Fruit fly (Drosophila melanogaster) whole organism, embryonic: ENCODE data around the gene CG31775.

Source experiments
- Ada2b ChIP-seq: fragments of 200-800 bp; sonication (Bioruptor generic); IDR thresholded peaks from 2 replicates; pipeline ENCODE4 v1.3.6; 2022; ENCODE audit warnings: missing biosample characterization, missing genetic modification characterization
- Bteb2 ChIP-seq: fragments of 200-800 bp; sonication (Bioruptor generic); optimal IDR thresholded peaks from 2 replicates; lab custom pipeline; 2016; ENCODE audit warnings: missing biosample characterization, missing genetic modification characterization
- CG11695 ChIP-seq: fragments of 200-800 bp; sonication (Bioruptor generic); IDR thresholded peaks from 3 replicates; pipeline ENCODE4 v1.3.6; 2022; ENCODE audit warnings: missing biosample characterization, missing genetic modification characterization
- CG11696 ChIP-seq: fragments of 200-800 bp; sonication (Bioruptor generic); IDR thresholded peaks from 2 replicates; pipeline ENCODE4 v1.3.6; 2022; ENCODE audit warnings: missing biosample characterization, missing genetic modification characterization
- CG12769 ChIP-seq: fragments of 200-800 bp; sonication (Bioruptor generic); optimal IDR thresholded peaks from 2 replicates; lab custom pipeline; 2019; ENCODE audit warnings: missing biosample characterization, mild to moderate bottlenecking, missing genetic modification characterization, moderate library complexity
- CG14014 ChIP-seq: fragments of 200-800 bp; sonication (Bioruptor generic); IDR thresholded peaks from 2 replicates; pipeline ENCODE4 v1.3.6; 2022; ENCODE audit warnings: missing biosample characterization, missing genetic modification characterization
- CG14441 ChIP-seq: fragments of 200-800 bp; sonication (Bioruptor generic); IDR thresholded peaks from 2 replicates; pipeline ENCODE4 v1.3.6; 2022; ENCODE audit warnings: missing biosample characterization, missing genetic modification characterization
- CG14710 ChIP-seq: fragments of 200-800 bp; sonication (Bioruptor generic); optimal IDR thresholded peaks from 3 replicates; lab custom pipeline; 2019; ENCODE audit warnings: missing biosample characterization, mild to moderate bottlenecking, missing genetic modification characterization, moderate library complexity
- CG18262 ChIP-seq: fragments of 200-800 bp; optimal IDR thresholded peaks from 3 replicates; lab custom pipeline; 2019; ENCODE audit warnings: missing biosample characterization, mild to moderate bottlenecking, missing genetic modification characterization, moderate library complexity
- CG2120 ChIP-seq: fragments of 200-800 bp; sonication (Bioruptor generic); optimal IDR thresholded peaks from 3 replicates; lab custom pipeline; 2016; ENCODE audit warnings: missing biosample characterization, missing genetic modification characterization
- CG2889 ChIP-seq: fragments of 200-800 bp; sonication (Bioruptor generic); IDR thresholded peaks from 3 replicates; pipeline ENCODE4 v1.3.6; 2022; ENCODE audit warnings: missing biosample characterization, missing genetic modification characterization
- CG34376 ChIP-seq: fragments of 200-800 bp; sonication (Bioruptor generic); optimal IDR thresholded peaks from 2 replicates; lab custom pipeline; 2018; ENCODE audit warnings: missing biosample characterization, mild to moderate bottlenecking, missing genetic modification characterization
- CG3838 ChIP-seq: fragments of 200-800 bp; sonication (Bioruptor generic); optimal IDR thresholded peaks from 3 replicates; lab custom pipeline; 2016; ENCODE audit warnings: missing biosample characterization, missing genetic modification characterization
- CG4424 ChIP-seq: fragments of 200-800 bp; sonication (Bioruptor generic); optimal IDR thresholded peaks from 3 replicates; lab custom pipeline; 2016; ENCODE audit warnings: missing biosample characterization, missing genetic modification characterization
- CG5953 ChIP-seq: fragments of 200-800 bp; sonication (Bioruptor generic); IDR thresholded peaks from 2 replicates; pipeline ENCODE4 v1.3.6; 2022; ENCODE audit warnings: missing biosample characterization, missing genetic modification characterization
- CG6272 ChIP-seq: fragments of 200-800 bp; sonication (Bioruptor generic); IDR thresholded peaks from 2 replicates; pipeline ENCODE4 v1.3.6; 2022; ENCODE audit warnings: missing biosample characterization, missing genetic modification characterization
- CG6683 ChIP-seq: fragments of 200-800 bp; sonication (Bioruptor generic); optimal IDR thresholded peaks from 2 replicates; lab custom pipeline; 2017; ENCODE audit warnings: missing biosample characterization, mild to moderate bottlenecking, missing genetic modification characterization, missing genetic modification reagents
- CG6765 ChIP-seq: fragments of 200-800 bp; sonication (Bioruptor generic); optimal IDR thresholded peaks from 3 replicates; lab custom pipeline; 2017; ENCODE audit warnings: missing biosample characterization, mild to moderate bottlenecking, missing genetic modification characterization
- Camta ChIP-seq: fragments of 200-800 bp; sonication (Bioruptor generic); optimal IDR thresholded peaks from 2 replicates; lab custom pipeline; 2016; ENCODE audit warnings: missing biosample characterization, missing genetic modification characterization
- Chrac-16 ChIP-seq: fragments of 200-800 bp; sonication (Bioruptor generic); optimal IDR thresholded peaks from 3 replicates; lab custom pipeline; 2016; ENCODE audit warnings: missing biosample characterization, missing genetic modification characterization
- Deaf1 ChIP-seq: fragments of 200-800 bp; optimal IDR thresholded peaks from 3 replicates; lab custom pipeline; 2019; ENCODE audit warnings: missing biosample characterization, mild to moderate bottlenecking, missing genetic modification characterization, moderate library complexity
- ERR ChIP-seq: fragments of 200-800 bp; sonication (Bioruptor generic); optimal IDR thresholded peaks from 2 replicates; lab custom pipeline; 2016; ENCODE audit warnings: missing biosample characterization, missing genetic modification characterization
- Gug ChIP-seq: fragments of 200-800 bp; sonication (Bioruptor generic); IDR thresholded peaks from 4 replicates; pipeline ENCODE4 v1.3.6; 2022; ENCODE audit warnings: missing biosample characterization, missing genetic modification characterization
- H15 ChIP-seq: fragments of 200-800 bp; sonication (Bioruptor generic); IDR thresholded peaks from 3 replicates; pipeline ENCODE4 v1.3.6; 2022; ENCODE audit warnings: missing biosample characterization, missing genetic modification characterization
- HLH3B ChIP-seq: fragments of 200-800 bp; sonication (Bioruptor generic); IDR thresholded peaks from 2 replicates; pipeline ENCODE4 v1.3.6; 2022; ENCODE audit warnings: missing biosample characterization, missing genetic modification characterization
- Hr51 ChIP-seq, 2 experiments: fragments of 200-800 bp; sonication (Bioruptor generic); optimal IDR thresholded peaks; 2 replicates in 1 of 2; 3 replicates in 1 of 2; lab custom pipeline; 2016 to 2018; ENCODE audit warnings: missing biosample characterization in 2 of 2, missing genetic modification characterization in 2 of 2, mild to moderate bottlenecking in 1 of 2, moderate library complexity in 1 of 2
- Meics ChIP-seq: fragments of 200-800 bp; sonication (Bioruptor generic); optimal IDR thresholded peaks from 2 replicates; lab custom pipeline; 2017; ENCODE audit warnings: missing biosample characterization, mild to moderate bottlenecking, missing genetic modification characterization
- NfI ChIP-seq: fragments of 200-800 bp; sonication (Bioruptor generic); optimal IDR thresholded peaks from 3 replicates; lab custom pipeline; 2018; ENCODE audit warnings: missing biosample characterization, mild to moderate bottlenecking, missing genetic modification characterization, moderate library complexity
- Oli ChIP-seq: fragments of 200-800 bp; sonication (Bioruptor generic); optimal IDR thresholded peaks from 2 replicates; lab custom pipeline; 2018; ENCODE audit warnings: missing biosample characterization, mild to moderate bottlenecking, missing genetic modification characterization, moderate library complexity
- Ptx1 ChIP-seq: fragments of 200-800 bp; sonication (Bioruptor generic); IDR thresholded peaks from 2 replicates; pipeline ENCODE4 v1.3.6; 2022; ENCODE audit warnings: missing biosample characterization, missing genetic modification characterization
- Rfx ChIP-seq: fragments of 200-800 bp; sonication (Bioruptor generic); IDR thresholded peaks from 2 replicates; pipeline ENCODE4 v1.3.6; 2022; ENCODE audit warnings: missing biosample characterization, missing genetic modification characterization
- Sox102F ChIP-seq: fragments of 200-800 bp; sonication (Bioruptor generic); optimal IDR thresholded peaks from 2 replicates; lab custom pipeline; 2018; ENCODE audit warnings: missing biosample characterization, mild to moderate bottlenecking, missing genetic modification characterization, moderate library complexity
- Vsx1 ChIP-seq: fragments of 200-800 bp; sonication (Bioruptor generic); optimal IDR thresholded peaks from 2 replicates; lab custom pipeline; 2017; ENCODE audit warnings: missing biosample characterization, mild to moderate bottlenecking, missing genetic modification characterization, missing genetic modification reagents
- amos ChIP-seq: fragments of 200-800 bp; sonication (Bioruptor generic); IDR thresholded peaks from 2 replicates; pipeline ENCODE4 v1.3.6; 2022; ENCODE audit warnings: missing biosample characterization, missing genetic modification characterization; ENCODE audit not compliant: partially characterized antibody
- ase ChIP-seq: fragments of 200-800 bp; sonication (Bioruptor generic); IDR thresholded peaks from 3 replicates; pipeline ENCODE4 v1.3.6; 2022; ENCODE audit warnings: missing biosample characterization, missing genetic modification characterization
- chn ChIP-seq: fragments of 200-800 bp; sonication (Bioruptor generic); optimal IDR thresholded peaks from 2 replicates; lab custom pipeline; 2016; ENCODE audit warnings: missing biosample characterization, missing genetic modification characterization
- dmrt99B ChIP-seq: fragments of 200-800 bp; sonication (Bioruptor generic); optimal IDR thresholded peaks from 2 replicates; lab custom pipeline; 2018; ENCODE audit warnings: missing biosample characterization, mild to moderate bottlenecking, missing genetic modification characterization, moderate library complexity
- gem ChIP-seq: fragments of 200-800 bp; sonication (Bioruptor generic); optimal IDR thresholded peaks from 2 replicates; lab custom pipeline; 2019; ENCODE audit warnings: missing biosample characterization, mild to moderate bottlenecking, missing genetic modification characterization, moderate library complexity
- ham ChIP-seq: fragments of 200-800 bp; sonication (Bioruptor generic); IDR thresholded peaks from 2 replicates; pipeline ENCODE4 v1.3.6; 2022; ENCODE audit warnings: missing biosample characterization, missing genetic modification characterization
- kni ChIP-seq: fragments of 200-800 bp; sonication (Bioruptor generic); optimal IDR thresholded peaks from 3 replicates; lab custom pipeline; 2017; ENCODE audit warnings: mild to moderate bottlenecking, missing biosample characterization, missing genetic modification reagents, missing genetic modification characterization
- lab ChIP-seq: fragments of 200-800 bp; sonication (Bioruptor generic); optimal IDR thresholded peaks from 3 replicates; lab custom pipeline; 2017; ENCODE audit warnings: missing biosample characterization, missing genetic modification characterization, mild to moderate bottlenecking, moderate library complexity, missing genetic modification reagents
- mirr ChIP-seq: fragments of 200-800 bp; sonication (Bioruptor generic); optimal IDR thresholded peaks from 3 replicates; lab custom pipeline; 2018; ENCODE audit warnings: missing biosample characterization, mild to moderate bottlenecking, missing genetic modification characterization
- pum ChIP-seq: fragments of 200-800 bp; sonication (Bioruptor generic); optimal IDR thresholded peaks from 2 replicates; lab custom pipeline; 2016; ENCODE audit warnings: missing biosample characterization, missing genetic modification characterization
- sug ChIP-seq: fragments of 200-800 bp; optimal IDR thresholded peaks from 2 replicates; lab custom pipeline; 2019; ENCODE audit warnings: missing biosample characterization, mild to moderate bottlenecking, missing genetic modification characterization, moderate library complexity
- tap ChIP-seq: fragments of 200-800 bp; optimal IDR thresholded peaks from 3 replicates; lab custom pipeline; 2019; ENCODE audit warnings: missing biosample characterization, mild to moderate bottlenecking, missing genetic modification characterization, moderate library complexity
- tgo ChIP-seq: fragments of 200-800 bp; sonication (Bioruptor generic); IDR thresholded peaks from 3 replicates; pipeline ENCODE4 v1.3.6; 2022; ENCODE audit warnings: missing biosample characterization, missing genetic modification characterization
- tna ChIP-seq: fragments of 200-800 bp; sonication (Bioruptor generic); IDR thresholded peaks from 2 replicates; pipeline ENCODE4 v1.3.6; 2022; ENCODE audit warnings: missing biosample characterization, missing genetic modification characterization; ENCODE audit not compliant: partially characterized antibody
- unc-4 ChIP-seq: fragments of 200-800 bp; sonication (Bioruptor generic); IDR thresholded peaks from 2 replicates; pipeline ENCODE4 v1.3.6; 2022; ENCODE audit warnings: missing biosample characterization, missing genetic modification characterization; ENCODE audit not compliant: partially characterized antibody

CG31775 gene

DNA sequence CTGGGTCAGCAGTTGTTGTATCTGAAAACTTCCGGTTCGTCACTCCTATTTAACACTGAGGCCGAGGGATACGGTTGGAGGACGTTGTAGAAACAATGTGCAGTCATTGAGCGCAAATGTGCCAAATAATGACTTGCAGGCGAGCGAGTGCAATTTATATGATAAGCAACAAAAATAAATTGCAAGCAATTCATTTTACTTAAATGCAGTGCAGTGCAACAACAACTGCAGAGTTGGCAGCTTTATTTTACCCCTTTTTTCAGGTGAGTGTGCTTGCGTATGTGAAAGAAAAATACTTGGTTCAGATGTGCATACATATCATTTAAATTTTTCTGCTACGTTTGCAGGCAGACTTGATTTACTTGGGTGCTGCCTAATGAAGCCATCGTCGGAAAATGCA, 8.5 kb upstream of the CG31775 start:
- TF ChIP-seq Gug (no peak), CG4424 (GFP tag; lab: Kevin White, UChicago) (no peak), CG6765 (GFP tag; lab: Kevin White, UChicago) (no peak), CG6683 (GFP tag; lab: Kevin White, UChicago) (no peak)

DNA sequence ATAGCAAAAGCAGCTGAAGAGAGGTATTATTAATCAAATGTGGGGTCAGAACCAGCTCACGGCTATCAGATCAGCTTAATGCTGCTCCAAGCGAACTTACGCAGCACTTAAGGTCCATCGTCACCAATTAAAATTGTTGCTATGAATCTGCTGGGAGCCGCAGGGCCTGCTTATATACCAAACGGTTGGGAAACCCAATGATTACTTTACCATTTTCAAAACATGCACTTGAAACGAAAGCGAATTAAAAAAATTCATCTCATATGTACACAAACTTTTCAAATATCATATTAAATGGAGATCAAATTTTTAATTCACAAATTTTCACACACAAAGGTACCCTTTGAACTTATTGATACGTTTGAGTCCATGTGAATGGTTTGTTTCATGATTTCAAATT, 7.5 kb upstream of the CG31775 start, which contains the start of gene CG42587:
Gene CG42587 (minus strand): TSS at position 143 of the 400 bp plus-strand sequence.
- TF ChIP-seq Sox102F (GFP tag; lab: Kevin White, UChicago) (peak; percentile 13), mirr (no peak), sug (peak; percentile 50), Rfx (peak; percentile 22; the same call in 1 of the 2 replicates), Camta (GFP tag; lab: Kevin White, UChicago) (no peak), ERR (GFP tag; lab: Kevin White, UChicago) (no peak), kni (GFP tag; lab: Kevin White, UChicago) (no peak), Hr51 (GFP tag; optimal IDR thresholded peaks at IDR 0.05; lab: Kevin White, UChicago) (peak in 1 of 2 experiments; percentile 21), dmrt99B (tag; lab: Kevin White, UChicago) (peak; percentile 11), amos (no peak), H15 (GFP tag; lab: Robert Waterston, UW) (no peak), CG12769 (tag; lab: Kevin White, UChicago) (peak; percentile 5), gem (tag; lab: Kevin White, UChicago) (peak; percentile 23), lab (GFP tag; lab: Kevin White, UChicago) (peak; percentile 6), Meics (GFP tag; lab: Kevin White, UChicago) (peak; percentile 6), CG34376 (GFP tag; lab: Kevin White, UChicago) (peak; percentile 63), unc-4 (no peak), tap (no peak), CG2120 (GFP tag; lab: Kevin White, UChicago) (peak; percentile 29), CG11696 (GFP tag; lab: Robert Waterston, UW) (no peak), Ptx1 (GFP tag; lab: Robert Waterston, UW) (0 out of 2 replicates have a peak, but pooled peaks have one; percentile 16), tgo (GFP tag; lab: Robert Waterston, UW) (peak; percentile 31; the same call in 2 of the 3 replicates), CG18262 (tag; lab: Kevin White, UChicago) (no peak), ham (GFP tag; lab: Robert Waterston, UW) (no peak), CG14441 (GFP tag; lab: Robert Waterston, UW) (0 out of 2 replicates have a peak, but pooled peaks have one; percentile 36), CG14710 (tag; lab: Kevin White, UChicago) (no peak), NfI (GFP tag; lab: Kevin White, UChicago) (no peak), Oli (peak; percentile 4), pum (GFP tag; lab: Kevin White, UChicago) (no peak), HLH3B (no peak), Vsx1 (GFP tag; lab: Kevin White, UChicago) (no peak), ase (GFP tag; lab: Robert Waterston, UW) (no peak), Ada2b (GFP tag; lab: Robert Waterston, UW) (no peak)
- TF ChIP-seq, all 482 proteins: peak for 15

DNA sequence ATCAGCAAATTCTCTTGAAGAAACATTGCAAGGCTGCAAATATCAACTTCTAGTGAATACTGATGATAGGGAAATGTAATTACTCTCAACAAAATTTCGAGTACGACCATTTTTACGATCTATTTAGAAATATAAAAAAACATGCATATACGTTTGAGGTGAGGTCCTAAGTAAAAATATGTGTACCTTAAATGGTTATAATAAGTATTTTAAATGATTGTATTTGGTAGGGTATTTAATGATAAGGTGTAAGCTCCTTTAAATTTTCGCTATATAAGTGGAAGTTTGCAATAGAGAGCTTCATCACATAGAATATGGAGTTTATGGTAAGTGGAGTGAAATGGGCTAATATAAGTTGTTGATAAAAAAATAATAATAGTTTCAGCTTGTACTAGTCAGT, 6.6 kb upstream of the CG31775 start, which contains the start of gene CG42681:
Gene CG42681 (plus strand): TSS at position 301 of the 400 bp plus-strand sequence.
- no peak for TF ChIP-seq CG14014 (GFP tag; lab: Robert Waterston, UW)
- TF ChIP-seq CG3838 (GFP tag; lab: Kevin White, UChicago), result no peak
- no peak for TF ChIP-seq Chrac-16 (GFP tag; lab: Kevin White, UChicago)
- TF ChIP-seq tna, result no peak
- no peak for TF ChIP-seq CG11695
- no peak for TF ChIP-seq Deaf1 (tag; lab: Kevin White, UChicago)
- no peak for TF ChIP-seq CG6272 (GFP tag; lab: Robert Waterston, UW)
- TF ChIP-seq CG2889 (GFP tag; lab: Robert Waterston, UW), result no peak
- TF ChIP-seq Bteb2 (GFP tag; lab: Kevin White, UChicago), result no peak
- no peak for TF ChIP-seq chn (GFP tag; lab: Kevin White, UChicago)
- no peak for TF ChIP-seq CG5953
